Worm (Caenorhabditis elegans) whole organism, L3 larva: ENCODE data around the gene gkow-1.

Experiments
- ceh-82 ChIP-seq: fragments of 150-350 bp; optimal IDR thresholded peaks from 2 replicates; lab custom pipeline; 2014; ENCODE audit warnings: missing biosample characterization, missing genetic modification characterization
- nhr-67 ChIP-seq: fragments of 150-350 bp; optimal IDR thresholded peaks from 2 replicates; lab custom pipeline; 2014; ENCODE audit warnings: missing biosample characterization, missing genetic modification characterization
- nhr-77 ChIP-seq: fragments of 150-350 bp; optimal IDR thresholded peaks from 2 replicates; lab custom pipeline; 2014; ENCODE audit warnings: missing biosample characterization, missing genetic modification characterization
- snpc-4 ChIP-seq: fragments of 150-350 bp; optimal IDR thresholded peaks from 2 replicates; lab custom pipeline; 2014; ENCODE audit warnings: missing biosample characterization, missing genetic modification characterization
- unc-62 ChIP-seq: fragments of 150-350 bp; sonication (generic microtip); optimal IDR thresholded peaks from 4 replicates; lab custom pipeline; 2014; ENCODE audit warnings: missing biosample characterization, missing genetic modification reagents, missing genetic modification characterization

- TF ChIP-seq unc-62 (GFP tag; lab: Kevin White, UChicago): no peak
- TF ChIP-seq nhr-67 (tag; lab: Kevin White, UChicago): no peak
- no peak for TF ChIP-seq nhr-77
- TF ChIP-seq snpc-4: no peak
- no peak for TF ChIP-seq ceh-82
Observed at ce11 chrIV:10368326-10368725, 10.4 kb downstream of the gkow-1 start, which contains the start of gene iars-1.
